Worm (Caenorhabditis elegans) whole organism, young adult: ENCODE measurements around the gene pho-6.

Experiments used
- D2030.7 ChIP-seq: fragments of 200-800 bp; sonication (Bioruptor generic); IDR thresholded peaks from 2 replicates; pipeline ENCODE4 v1.3.6; 2022; ENCODE audit warnings: missing genetic modification reagents, missing genetic modification characterization, missing compliant biosample characterization
- F33H1.4 ChIP-seq: fragments of 200-800 bp; sonication (Bioruptor generic); IDR thresholded peaks from 2 replicates; pipeline ENCODE4 v1.3.6; 2022; ENCODE audit warnings: missing genetic modification reagents, missing genetic modification characterization, missing compliant biosample characterization
- F39B2.1 ChIP-seq: fragments of 200-800 bp; sonication (Bioruptor generic); IDR thresholded peaks from 2 replicates; pipeline ENCODE4 v1.3.6; 2022; ENCODE audit warnings: missing genetic modification reagents, missing genetic modification characterization, missing compliant biosample characterization
- F52B5.7 ChIP-seq: sonication (generic microtip); optimal IDR thresholded peaks from 2 replicates; lab custom pipeline; 2016; ENCODE audit warnings: mild to moderate bottlenecking, missing genetic modification characterization, missing compliant biosample characterization
- T26A5.8 ChIP-seq: sonication (generic microtip); optimal IDR thresholded peaks from 2 replicates; lab custom pipeline; 2016; ENCODE audit warnings: missing genetic modification characterization, missing compliant biosample characterization
- Y53F4B.3 ChIP-seq: fragments of 200-800 bp; sonication (Bioruptor generic); IDR thresholded peaks from 2 replicates; pipeline ENCODE4 v1.3.6; 2022; ENCODE audit warnings: missing genetic modification reagents, missing genetic modification characterization, missing compliant biosample characterization
- Y53G8AR.9 ChIP-seq: fragments of 200-800 bp; sonication (Bioruptor generic); conservative IDR thresholded peaks from 2 replicates; pipeline ENCODE4 v1.3.6; 2022; ENCODE audit warnings: missing genetic modification reagents, missing genetic modification characterization, missing compliant biosample characterization
- akir-1 ChIP-seq: fragments of 200-800 bp; sonication (Bioruptor generic); optimal IDR thresholded peaks from 2 replicates; lab custom pipeline; 2018; ENCODE audit warnings: mild to moderate bottlenecking, missing genetic modification characterization, moderate library complexity, missing compliant biosample characterization
- ama-1 ChIP-seq, 3 experiments: fragments of 150-350 bp in 1 of 3; sonication (generic microtip) in 2 of 3; optimal IDR thresholded peaks; 2 replicates each; lab custom pipeline; 2014 to 2018; ENCODE audit warnings: missing biosample characterization in 2 of 3, missing genetic modification characterization in 2 of 3, missing genetic modification reagents in 2 of 3
- aptf-2 ChIP-seq: fragments of 200-800 bp; sonication (Bioruptor generic); conservative IDR thresholded peaks from 2 replicates; pipeline ENCODE4 v1.3.6; 2022; ENCODE audit warnings: missing genetic modification reagents, missing genetic modification characterization, missing compliant biosample characterization
- attf-3 ChIP-seq: fragments of 200-800 bp; sonication (Bioruptor generic); conservative IDR thresholded peaks from 2 replicates; pipeline ENCODE4 v1.3.6; 2022; ENCODE audit warnings: missing genetic modification reagents, missing genetic modification characterization, missing compliant biosample characterization
- attf-6 ChIP-seq: fragments of 200-800 bp; sonication (Bioruptor generic); IDR thresholded peaks from 2 replicates; pipeline ENCODE4 v1.3.6; 2022; ENCODE audit warnings: missing genetic modification reagents, missing genetic modification characterization, missing compliant biosample characterization
- bed-1 ChIP-seq: fragments of 200-800 bp; sonication (Bioruptor generic); IDR thresholded peaks from 2 replicates; pipeline ENCODE4 v1.3.6; 2022; ENCODE audit warnings: missing genetic modification reagents, missing genetic modification characterization, missing compliant biosample characterization
- bed-2 ChIP-seq: fragments of 200-800 bp; sonication (Bioruptor generic); IDR thresholded peaks from 2 replicates; pipeline ENCODE4 v1.3.6; 2022; ENCODE audit warnings: missing genetic modification reagents, missing genetic modification characterization, missing compliant biosample characterization
- ccch-3 ChIP-seq: fragments of 200-800 bp; sonication (Bioruptor generic); optimal IDR thresholded peaks from 2 replicates; lab custom pipeline; 2018; ENCODE audit warnings: mild to moderate bottlenecking, missing genetic modification characterization, missing compliant biosample characterization
- ceh-100 ChIP-seq: fragments of 200-800 bp; sonication (Bioruptor generic); IDR thresholded peaks from 2 replicates; pipeline ENCODE4 v1.3.6; 2022; ENCODE audit warnings: missing genetic modification reagents, missing genetic modification characterization, missing compliant biosample characterization
- ceh-27 ChIP-seq: fragments of 200-800 bp; sonication (Bioruptor generic); optimal IDR thresholded peaks from 2 replicates; lab custom pipeline; 2018; ENCODE audit warnings: mild to moderate bottlenecking, missing genetic modification characterization, moderate library complexity, missing compliant biosample characterization
- ceh-91 ChIP-seq: fragments of 200-800 bp; sonication (Bioruptor generic); IDR thresholded peaks from 2 replicates; pipeline ENCODE4 v1.3.6; 2022; ENCODE audit warnings: missing genetic modification reagents, missing genetic modification characterization, missing compliant biosample characterization
- die-1 ChIP-seq: sonication (generic microtip); optimal IDR thresholded peaks from 2 replicates; lab custom pipeline; 2016; ENCODE audit warnings: missing genotype, mild to moderate bottlenecking, missing genetic modification characterization, missing compliant biosample characterization
- dpff-1 ChIP-seq: sonication (generic microtip); optimal IDR thresholded peaks from 2 replicates; lab custom pipeline; 2017; ENCODE audit warnings: mild to moderate bottlenecking, missing genetic modification characterization, missing compliant biosample characterization
- dpl-1 ChIP-seq: fragments of 150-350 bp; optimal IDR thresholded peaks from 2 replicates; lab custom pipeline; 2014; ENCODE audit warnings: missing biosample characterization, missing genetic modification reagents, missing genetic modification characterization
- egl-18 ChIP-seq: fragments of 200-800 bp; sonication (Bioruptor generic); IDR thresholded peaks from 2 replicates; pipeline ENCODE4 v1.3.6; 2022; ENCODE audit warnings: missing genetic modification reagents, missing genetic modification characterization, missing compliant biosample characterization
- ets-4 ChIP-seq: fragments of 200-800 bp; sonication (Bioruptor generic); optimal IDR thresholded peaks from 2 replicates; lab custom pipeline; 2018; ENCODE audit warnings: mild to moderate bottlenecking, missing genetic modification characterization, missing compliant biosample characterization
- fkh-3 ChIP-seq: sonication (generic microtip); optimal IDR thresholded peaks from 2 replicates; lab custom pipeline; 2016; ENCODE audit warnings: mild to moderate bottlenecking, missing genetic modification characterization, missing compliant biosample characterization
- gei-17 ChIP-seq: fragments of 200-800 bp; sonication (Bioruptor generic); optimal IDR thresholded peaks from 2 replicates; lab custom pipeline; 2018; ENCODE audit warnings: mild to moderate bottlenecking, missing genetic modification characterization, missing compliant biosample characterization
- him-1 ChIP-seq: sonication (generic microtip); optimal IDR thresholded peaks from 2 replicates; lab custom pipeline; 2016; ENCODE audit warnings: missing genotype, missing genetic modification reagents, missing genetic modification characterization, missing compliant biosample characterization
- hmg-20 ChIP-seq: fragments of 200-800 bp; sonication (Bioruptor generic); IDR thresholded peaks from 2 replicates; pipeline ENCODE4 v1.3.6; 2022; ENCODE audit warnings: missing genetic modification reagents, missing genetic modification characterization, missing compliant biosample characterization
- lin-26 ChIP-seq: fragments of 200-800 bp; sonication (Bioruptor generic); IDR thresholded peaks from 2 replicates; pipeline ENCODE4 v1.3.6; 2022; ENCODE audit warnings: missing genetic modification reagents, missing genetic modification characterization, missing compliant biosample characterization
- lin-54 ChIP-seq: fragments of 200-800 bp; sonication (Bioruptor generic); optimal IDR thresholded peaks from 2 replicates; lab custom pipeline; 2018; ENCODE audit warnings: mild to moderate bottlenecking, missing genetic modification characterization, missing compliant biosample characterization
- madf-10 ChIP-seq: sonication (generic microtip); optimal IDR thresholded peaks from 2 replicates; lab custom pipeline; 2016; ENCODE audit warnings: mild to moderate bottlenecking, missing genetic modification characterization, missing compliant biosample characterization
- nhr-120 ChIP-seq: fragments of 200-800 bp; sonication (Bioruptor generic); IDR thresholded peaks from 2 replicates; pipeline ENCODE4 v1.3.6; 2022; ENCODE audit warnings: missing genetic modification characterization, missing compliant biosample characterization
- nhr-179 ChIP-seq: sonication (generic microtip); optimal IDR thresholded peaks from 2 replicates; lab custom pipeline; 2016; ENCODE audit warnings: mild to moderate bottlenecking, missing genetic modification characterization, missing compliant biosample characterization
- pha-4 ChIP-seq: fragments of 150-350 bp; sonication (generic microtip); optimal IDR thresholded peaks from 2 replicates; lab custom pipeline; 2014; ENCODE audit warnings: missing biosample characterization, missing genetic modification reagents, missing genetic modification characterization
- snpc-3.4 ChIP-seq: sonication (generic microtip); optimal IDR thresholded peaks from 2 replicates; lab custom pipeline; 2017; ENCODE audit warnings: missing genetic modification characterization, mild to moderate bottlenecking, missing compliant biosample characterization, antibody characterized with exemption, moderate library complexity, missing genotype, missing genetic modification reagents
- snpc-4 ChIP-seq, 5 experiments: fragments of 150-350 bp in 1 of 5; sonication (generic microtip) in 4 of 5; optimal IDR thresholded peaks; 2 replicates each; lab custom pipeline; 2014 to 2018; ENCODE audit warnings: missing genetic modification characterization in 5 of 5, missing biosample characterization in 3 of 5, antibody characterized with exemption in 2 of 5, mild to moderate bottlenecking in 2 of 5, missing compliant biosample characterization in 2 of 5, missing genotype in 2 of 5, moderate library complexity in 2 of 5, missing genetic modification reagents in 1 of 5
- somi-1 ChIP-seq: fragments of 200-800 bp; sonication (Bioruptor generic); optimal IDR thresholded peaks from 2 replicates; lab custom pipeline; 2018; ENCODE audit warnings: mild to moderate bottlenecking, missing genetic modification characterization, missing compliant biosample characterization
- sptf-2 ChIP-seq: fragments of 200-800 bp; sonication (Bioruptor generic); optimal IDR thresholded peaks from 2 replicates; lab custom pipeline; 2018; ENCODE audit warnings: mild to moderate bottlenecking, missing genetic modification characterization, missing compliant biosample characterization
- tbp1 ChIP-seq: fragments of 200-800 bp; sonication (Bioruptor generic); optimal IDR thresholded peaks from 2 replicates; lab custom pipeline; 2018; ENCODE audit warnings: mild to moderate bottlenecking, missing genetic modification characterization, missing compliant biosample characterization
- zfh-2 ChIP-seq: fragments of 200-800 bp; sonication (Bioruptor generic); conservative IDR thresholded peaks from 2 replicates; pipeline ENCODE4 v1.3.6; 2022; ENCODE audit warnings: missing genetic modification reagents, missing genetic modification characterization, missing compliant biosample characterization
- zim-3 ChIP-seq: sonication (generic microtip); optimal IDR thresholded peaks from 2 replicates; lab custom pipeline; 2017; ENCODE audit warnings: mild to moderate bottlenecking, missing genetic modification characterization, moderate library complexity, missing compliant biosample characterization
- ztf-18 ChIP-seq: sonication (generic microtip); optimal IDR thresholded peaks from 2 replicates; lab custom pipeline; 2016; ENCODE audit warnings: missing genotype, mild to moderate bottlenecking, missing genetic modification characterization, missing compliant biosample characterization
- ztf-28 ChIP-seq: fragments of 200-800 bp; sonication (Bioruptor generic); IDR thresholded peaks from 2 replicates; pipeline ENCODE4 v1.3.6; 2022; ENCODE audit warnings: missing genetic modification reagents, missing genetic modification characterization, missing compliant biosample characterization
- ztf-3 ChIP-seq: fragments of 200-800 bp; sonication (Bioruptor generic); optimal IDR thresholded peaks from 2 replicates; lab custom pipeline; 2018; ENCODE audit warnings: mild to moderate bottlenecking, missing genetic modification characterization, missing compliant biosample characterization
- ztf-6 ChIP-seq: fragments of 200-800 bp; sonication (Bioruptor generic); IDR thresholded peaks from 2 replicates; pipeline ENCODE4 v1.3.6; 2022; ENCODE audit warnings: missing genetic modification reagents, missing genetic modification characterization, missing compliant biosample characterization

Gene pho-6

DNA sequence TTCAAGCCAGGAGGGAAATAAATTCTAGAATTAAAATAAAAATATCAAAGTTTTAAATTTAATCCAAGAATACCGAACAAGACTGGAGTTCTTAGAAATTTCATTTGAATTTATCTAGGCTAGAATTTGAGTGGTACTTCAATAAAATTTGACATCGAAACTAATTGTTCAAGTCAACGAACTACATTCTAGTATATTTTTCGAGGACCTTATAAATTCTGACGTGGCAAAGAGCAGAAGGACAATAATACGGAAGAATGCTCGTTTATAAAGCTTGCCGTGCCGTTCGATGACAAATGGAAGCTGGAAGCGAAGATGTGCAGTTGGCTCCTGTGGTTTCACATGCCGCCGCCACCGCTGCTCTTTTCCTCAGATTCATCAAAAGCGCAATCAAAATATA, 6.6 kb upstream of the pho-6 start:
- TF ChIP-seq T26A5.8 (tag; lab: Kevin White, UChicago) (no peak), ceh-27 (no peak), dpff-1 (tag; lab: Kevin White, UChicago) (no peak), gei-17 (GFP tag; lab: Kevin White, UChicago) (no peak), Y53G8AR.9 (GFP tag; lab: Robert Waterston, UW) (no peak), snpc-4 (GFP tag; optimal IDR thresholded peaks at IDR 0.05; lab: Kevin White, UChicago) (no peak), snpc-4 (tag; optimal IDR thresholded peaks at IDR 0.05; lab: Kevin White, UChicago) (no peak), ccch-3 (no peak), nhr-179 (tag; lab: Kevin White, UChicago) (no peak), sptf-2 (no peak), ztf-28 (no peak), lin-26 (no peak), attf-6 (GFP tag; lab: Robert Waterston, UW) (no peak), ama-1 (optimal IDR thresholded peaks at IDR 0.05; lab: Kevin White, UChicago) (no peak), ama-1 (GFP tag; optimal IDR thresholded peaks at IDR 0.05; lab: Kevin White, UChicago) (no peak), hmg-20 (GFP tag; lab: Robert Waterston, UW) (no peak)

ce11 chrV:8389307-8389706, 5.0 kb downstream of the pho-6 start:
- TF ChIP-seq F52B5.7 (tag; lab: Kevin White, UChicago) (no peak), die-1 (tag; lab: Kevin White, UChicago) (no peak), bed-2 (GFP tag; lab: Robert Waterston, UW) (no peak), ztf-28 (no peak), ets-4 (no peak), tbp1 (GFP tag; lab: Kevin White, UChicago) (no peak), Y53F4B.3 (GFP tag; lab: Robert Waterston, UW) (no peak), attf-6 (GFP tag; lab: Robert Waterston, UW) (no peak), F33H1.4 (no peak), somi-1 (GFP tag; lab: Kevin White, UChicago) (no peak), fkh-3 (tag; lab: Kevin White, UChicago) (no peak), zfh-2 (GFP tag; lab: Robert Waterston, UW) (no peak), him-1 (tag; lab: Kevin White, UChicago) (no peak), lin-54 (GFP tag; lab: Kevin White, UChicago) (no peak), ztf-18 (tag; lab: Kevin White, UChicago) (no peak), snpc-3.4 (no peak), D2030.7 (no peak), aptf-2 (GFP tag; lab: Robert Waterston, UW) (no peak), attf-3 (GFP tag; lab: Robert Waterston, UW) (no peak), lin-26 (no peak)

DNA sequence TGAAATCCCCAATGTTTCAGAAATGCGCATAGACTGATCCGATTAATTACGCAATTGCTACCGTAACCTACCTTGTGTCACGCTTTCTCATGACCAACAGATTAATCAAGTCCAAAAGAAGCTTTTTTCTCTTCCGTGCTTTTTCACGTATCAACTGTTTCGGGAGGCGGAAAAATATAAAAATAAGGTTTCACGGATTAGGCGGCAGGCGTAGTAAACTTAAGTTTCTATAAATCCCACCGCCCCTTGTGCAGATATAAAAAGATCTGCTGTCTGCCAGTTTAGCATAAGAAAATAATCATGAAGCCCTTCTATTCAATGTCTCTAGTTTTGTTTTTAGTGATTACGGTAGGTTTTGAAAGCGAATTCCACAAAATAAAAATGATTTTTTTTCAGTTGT, 7.2 kb downstream of the pho-6 start, which contains the start of gene gcy-7:
Gene gcy-7 (plus strand): TSS at position 301 of the 400 bp plus-strand sequence.
- TF ChIP-seq ceh-100: no peak
- no peak for TF ChIP-seq F39B2.1 (GFP tag; lab: Robert Waterston, UW)
- no peak for TF ChIP-seq ceh-91 (GFP tag; lab: Robert Waterston, UW)
- no peak for TF ChIP-seq madf-10 (tag; lab: Kevin White, UChicago)
- no peak for TF ChIP-seq akir-1 (GFP tag; lab: Kevin White, UChicago)
- TF ChIP-seq ceh-27: no peak
- TF ChIP-seq zim-3 (tag; lab: Kevin White, UChicago): no peak
- TF ChIP-seq ztf-6 (GFP tag; lab: Robert Waterston, UW): no peak
- no peak for TF ChIP-seq nhr-120 (GFP tag; lab: Robert Waterston, UW)
- no peak for TF ChIP-seq ztf-3 (GFP tag; lab: Kevin White, UChicago)
- no peak for TF ChIP-seq dpl-1 (GFP tag; lab: Kevin White, UChicago)
- no peak for TF ChIP-seq bed-1 (GFP tag; lab: Robert Waterston, UW)
- TF ChIP-seq zfh-2 (GFP tag; lab: Robert Waterston, UW): no peak
- TF ChIP-seq egl-18: no peak
- TF ChIP-seq ccch-3: no peak
- TF ChIP-seq tbp1 (GFP tag; lab: Kevin White, UChicago): no peak
- no peak for TF ChIP-seq pha-4
- TF ChIP-seq T26A5.8 (tag; lab: Kevin White, UChicago): no peak
- no peak for TF ChIP-seq F52B5.7 (tag; lab: Kevin White, UChicago)
- no peak for TF ChIP-seq Y53F4B.3 (GFP tag; lab: Robert Waterston, UW)
- TF ChIP-seq, all 124 proteins: peak for 0
